Fruit fly (Drosophila melanogaster) whole organism, embryonic: ENCODE data around the gene CG7029.
A peak's percentile ranks its signal among the peaks of the same experiment; 100 is the strongest.

Source experiments
- ATbp ChIP-seq: fragments of 200-800 bp; sonication (Bioruptor generic); optimal IDR thresholded peaks from 2 replicates; lab custom pipeline; 2017; ENCODE audit warnings: missing biosample characterization, mild to moderate bottlenecking, missing genetic modification characterization, missing genetic modification reagents
- Abd-B ChIP-seq: fragments of 200-800 bp; sonication (Bioruptor generic); optimal IDR thresholded peaks from 2 replicates; lab custom pipeline; 2018; ENCODE audit warnings: missing biosample characterization, mild to moderate bottlenecking, missing genetic modification characterization, moderate library complexity
- Ada2b ChIP-seq: fragments of 200-800 bp; sonication (Bioruptor generic); IDR thresholded peaks from 2 replicates; pipeline ENCODE4 v1.3.6; 2022; ENCODE audit warnings: missing biosample characterization, missing genetic modification characterization
- Adf1 ChIP-seq: fragments of 200-800 bp; sonication (Bioruptor generic); IDR thresholded peaks from 2 replicates; pipeline ENCODE4 v1.3.6; 2022; ENCODE audit warnings: missing biosample characterization, missing genetic modification characterization
- CG10431 ChIP-seq: fragments of 200-800 bp; sonication (Bioruptor generic); optimal IDR thresholded peaks from 3 replicates; lab custom pipeline; 2018; ENCODE audit warnings: missing biosample characterization, mild to moderate bottlenecking, missing genetic modification characterization
- CG11723 ChIP-seq: fragments of 200-800 bp; sonication (Bioruptor generic); optimal IDR thresholded peaks from 2 replicates; lab custom pipeline; 2017; ENCODE audit warnings: missing biosample characterization, mild to moderate bottlenecking, missing genetic modification characterization
- CG13296 ChIP-seq: fragments of 200-800 bp; sonication (Bioruptor generic); optimal IDR thresholded peaks from 3 replicates; lab custom pipeline; 2018; ENCODE audit warnings: missing biosample characterization, mild to moderate bottlenecking, missing genetic modification characterization
- CG13624 ChIP-seq: fragments of 200-800 bp; sonication (Bioruptor generic); optimal IDR thresholded peaks from 2 replicates; lab custom pipeline; 2016; ENCODE audit warnings: missing biosample characterization, missing genetic modification characterization
- CG14050 ChIP-seq: fragments of 200-800 bp; sonication (Bioruptor generic); IDR thresholded peaks from 3 replicates; pipeline ENCODE4 v1.3.6; 2022; ENCODE audit warnings: missing biosample characterization, missing genetic modification characterization
- CG17385 ChIP-seq: fragments of 200-800 bp; sonication (Bioruptor generic); optimal IDR thresholded peaks from 3 replicates; lab custom pipeline; 2018; ENCODE audit warnings: missing biosample characterization, mild to moderate bottlenecking, missing genetic modification characterization
- CG18011 ChIP-seq: fragments of 200-800 bp; sonication (Bioruptor generic); optimal IDR thresholded peaks from 2 replicates; lab custom pipeline; 2017; ENCODE audit warnings: missing biosample characterization, missing genetic modification characterization, mild to moderate bottlenecking, moderate library complexity, missing genotype
- CG31365 ChIP-seq: fragments of 200-800 bp; sonication (Bioruptor generic); optimal IDR thresholded peaks from 2 replicates; lab custom pipeline; 2018; ENCODE audit warnings: missing biosample characterization, mild to moderate bottlenecking, missing genetic modification characterization
- CG34422 ChIP-seq: fragments of 200-800 bp; sonication (Bioruptor generic); IDR thresholded peaks from 3 replicates; pipeline ENCODE4 v1.3.6; 2022; ENCODE audit warnings: missing biosample characterization, missing genetic modification characterization
- CG3995 ChIP-seq: fragments of 200-800 bp; sonication (Bioruptor generic); optimal IDR thresholded peaks from 3 replicates; lab custom pipeline; 2016; ENCODE audit warnings: missing biosample characterization, missing genetic modification characterization
- CG4404 ChIP-seq: fragments of 200-800 bp; sonication (Bioruptor generic); IDR thresholded peaks from 2 replicates; pipeline ENCODE4 v1.3.6; 2022; ENCODE audit warnings: missing biosample characterization, missing genetic modification characterization
- CG5180 ChIP-seq: fragments of 200-800 bp; sonication (Bioruptor generic); optimal IDR thresholded peaks from 3 replicates; lab custom pipeline; 2017; ENCODE audit warnings: missing biosample characterization, missing genetic modification characterization, mild to moderate bottlenecking, moderate library complexity, missing genetic modification reagents
- CG6765 ChIP-seq: fragments of 200-800 bp; sonication (Bioruptor generic); optimal IDR thresholded peaks from 3 replicates; lab custom pipeline; 2017; ENCODE audit warnings: missing biosample characterization, mild to moderate bottlenecking, missing genetic modification characterization
- CG6813 ChIP-seq: fragments of 200-800 bp; sonication (Bioruptor generic); optimal IDR thresholded peaks from 2 replicates; lab custom pipeline; 2017; ENCODE audit warnings: missing biosample characterization, missing genetic modification characterization, mild to moderate bottlenecking, moderate library complexity, missing genetic modification reagents
- CG7556 ChIP-seq: fragments of 200-800 bp; sonication (Bioruptor generic); optimal IDR thresholded peaks from 2 replicates; lab custom pipeline; 2017; ENCODE audit warnings: missing biosample characterization, mild to moderate bottlenecking, missing genetic modification characterization
- CG8359 ChIP-seq: fragments of 200-800 bp; sonication (Bioruptor generic); optimal IDR thresholded peaks from 2 replicates; lab custom pipeline; 2017; ENCODE audit warnings: missing biosample characterization, mild to moderate bottlenecking, missing genetic modification characterization, borderline replicate concordance
- CG8765 ChIP-seq: fragments of 200-800 bp; sonication (Bioruptor generic); IDR thresholded peaks from 2 replicates; pipeline ENCODE4 v1.3.6; 2022; ENCODE audit warnings: missing biosample characterization, missing genetic modification characterization
- CkIIα-i1 ChIP-seq: fragments of 200-800 bp; sonication (Bioruptor generic); IDR thresholded peaks from 2 replicates; pipeline ENCODE4 v1.3.6; 2022; ENCODE audit warnings: missing biosample characterization, missing genetic modification characterization
- D19B ChIP-seq: fragments of 200-800 bp; sonication (Bioruptor generic); optimal IDR thresholded peaks from 2 replicates; lab custom pipeline; 2017; ENCODE audit warnings: missing biosample characterization, mild to moderate bottlenecking, missing genetic modification characterization
- HLH3B ChIP-seq: fragments of 200-800 bp; sonication (Bioruptor generic); IDR thresholded peaks from 2 replicates; pipeline ENCODE4 v1.3.6; 2022; ENCODE audit warnings: missing biosample characterization, missing genetic modification characterization
- Kr ChIP-seq: fragments of 200-800 bp; sonication (Bioruptor generic); optimal IDR thresholded peaks from 2 replicates; lab custom pipeline; 2017; ENCODE audit warnings: missing biosample characterization, mild to moderate bottlenecking, missing genetic modification characterization
- MTF-1 ChIP-seq: fragments of 200-800 bp; sonication (Bioruptor generic); optimal IDR thresholded peaks from 2 replicates; lab custom pipeline; 2018; ENCODE audit warnings: missing biosample characterization, mild to moderate bottlenecking, missing genetic modification characterization, borderline replicate concordance
- Max ChIP-seq: fragments of 200-800 bp; sonication (Bioruptor generic); optimal IDR thresholded peaks from 2 replicates; lab custom pipeline; 2016; ENCODE audit warnings: missing biosample characterization, mild to moderate bottlenecking, missing genetic modification characterization
- Nf-YB ChIP-seq: fragments of 200-800 bp; sonication (Bioruptor generic); optimal IDR thresholded peaks from 3 replicates; lab custom pipeline; 2019; ENCODE audit warnings: missing biosample characterization, mild to moderate bottlenecking, missing genetic modification characterization, moderate library complexity
- Scr ChIP-seq: fragments of 200-800 bp; sonication (Bioruptor generic); IDR thresholded peaks from 2 replicates; pipeline ENCODE4 v1.3.6; 2022; ENCODE audit warnings: missing biosample characterization, missing genetic modification characterization; ENCODE audit not compliant: partially characterized antibody
- Side ChIP-seq: fragments of 200-800 bp; sonication (Bioruptor generic); optimal IDR thresholded peaks from 2 replicates; lab custom pipeline; 2016; ENCODE audit warnings: missing biosample characterization, missing genetic modification characterization
- Trl ChIP-seq, 3 experiments: fragments of >200 bp in 2 of 3; fragments of 200-800 bp in 1 of 3; sonication (Bioruptor generic) in 1 of 3; optimal IDR thresholded peaks; 2 replicates in 1 of 3; 3 replicates in 2 of 3; lab custom pipeline; 2016 to 2017; ENCODE audit warnings: missing biosample characterization in 1 of 3, missing genetic modification characterization in 1 of 3
- Xrp1 ChIP-seq: fragments of 200-800 bp; sonication (Bioruptor generic); IDR thresholded peaks from 2 replicates; pipeline ENCODE4 v1.3.6; 2022; ENCODE audit warnings: missing biosample characterization, missing genetic modification characterization
- chinmo ChIP-seq: fragments of 200-800 bp; sonication (Bioruptor generic); IDR thresholded peaks from 4 replicates; pipeline ENCODE4 v1.3.6; 2022; ENCODE audit warnings: missing biosample characterization, missing genetic modification characterization; ENCODE audit not compliant: partially characterized antibody
- dan ChIP-seq: fragments of 200-800 bp; sonication (Bioruptor generic); IDR thresholded peaks from 2 replicates; pipeline ENCODE4 v1.3.6; 2022; ENCODE audit warnings: missing biosample characterization, missing genetic modification characterization
- dimm ChIP-seq: fragments of 200-800 bp; sonication (Bioruptor generic); IDR thresholded peaks from 2 replicates; pipeline ENCODE4 v1.3.6; 2022; ENCODE audit warnings: missing biosample characterization, missing genetic modification characterization
- dmrt99B ChIP-seq: fragments of 200-800 bp; sonication (Bioruptor generic); optimal IDR thresholded peaks from 2 replicates; lab custom pipeline; 2018; ENCODE audit warnings: missing biosample characterization, mild to moderate bottlenecking, missing genetic modification characterization, moderate library complexity
- dpn ChIP-seq, 2 experiments: fragments of 200-800 bp; sonication (Bioruptor generic); optimal IDR thresholded peaks; 3 replicates each; lab custom pipeline; 2016; ENCODE audit warnings: missing biosample characterization in 2 of 2, missing genetic modification characterization in 2 of 2
- ham ChIP-seq: fragments of 200-800 bp; sonication (Bioruptor generic); IDR thresholded peaks from 2 replicates; pipeline ENCODE4 v1.3.6; 2022; ENCODE audit warnings: missing biosample characterization, missing genetic modification characterization
- hbn ChIP-seq: fragments of 200-800 bp; sonication (Bioruptor generic); IDR thresholded peaks from 2 replicates; pipeline ENCODE4 v1.3.6; 2022; ENCODE audit warnings: missing biosample characterization, missing genetic modification characterization; ENCODE audit not compliant: partially characterized antibody
- luna ChIP-seq: fragments of 200-800 bp; sonication (Bioruptor generic); optimal IDR thresholded peaks from 2 replicates; lab custom pipeline; 2016; ENCODE audit warnings: missing biosample characterization, missing genetic modification characterization
- mld ChIP-seq: fragments of 200-800 bp; sonication (Bioruptor generic); IDR thresholded peaks from 3 replicates; pipeline ENCODE4 v1.3.6; 2022; ENCODE audit warnings: missing biosample characterization, missing genetic modification characterization; ENCODE audit not compliant: partially characterized antibody
- nau ChIP-seq: fragments of 200-800 bp; sonication (Bioruptor generic); optimal IDR thresholded peaks from 3 replicates; lab custom pipeline; 2017; ENCODE audit warnings: missing biosample characterization, mild to moderate bottlenecking, missing genetic modification characterization, missing genetic modification reagents
- pnt ChIP-seq: fragments of 200-800 bp; sonication (Bioruptor generic); optimal IDR thresholded peaks from 3 replicates; lab custom pipeline; 2016; ENCODE audit warnings: missing biosample characterization, missing genetic modification characterization
- row ChIP-seq: fragments of 200-800 bp; sonication (Bioruptor generic); IDR thresholded peaks from 3 replicates; pipeline ENCODE4 v1.3.6; 2022; ENCODE audit warnings: missing biosample characterization, missing genetic modification characterization
- so ChIP-seq: fragments of 200-800 bp; sonication (Bioruptor generic); IDR thresholded peaks from 3 replicates; pipeline ENCODE4 v1.3.6; 2022; ENCODE audit warnings: missing biosample characterization, missing genetic modification characterization
- sob ChIP-seq: fragments of 200-800 bp; sonication (Bioruptor generic); IDR thresholded peaks from 2 replicates; pipeline ENCODE4 v1.3.6; 2022; ENCODE audit warnings: missing biosample characterization, missing genetic modification characterization
- tap ChIP-seq: fragments of 200-800 bp; optimal IDR thresholded peaks from 3 replicates; lab custom pipeline; 2019; ENCODE audit warnings: missing biosample characterization, mild to moderate bottlenecking, missing genetic modification characterization, moderate library complexity
- wor ChIP-seq: fragments of 200-800 bp; sonication (Bioruptor generic); IDR thresholded peaks from 2 replicates; pipeline ENCODE4 v1.3.6; 2022; ENCODE audit warnings: missing biosample characterization, missing genetic modification characterization
- zen2 ChIP-seq: fragments of 200-800 bp; sonication (Bioruptor generic); IDR thresholded peaks from 3 replicates; pipeline ENCODE4 v1.3.6; 2022; ENCODE audit warnings: missing biosample characterization, missing genetic modification characterization; ENCODE audit not compliant: partially characterized antibody

Gene CG7029

DNA sequence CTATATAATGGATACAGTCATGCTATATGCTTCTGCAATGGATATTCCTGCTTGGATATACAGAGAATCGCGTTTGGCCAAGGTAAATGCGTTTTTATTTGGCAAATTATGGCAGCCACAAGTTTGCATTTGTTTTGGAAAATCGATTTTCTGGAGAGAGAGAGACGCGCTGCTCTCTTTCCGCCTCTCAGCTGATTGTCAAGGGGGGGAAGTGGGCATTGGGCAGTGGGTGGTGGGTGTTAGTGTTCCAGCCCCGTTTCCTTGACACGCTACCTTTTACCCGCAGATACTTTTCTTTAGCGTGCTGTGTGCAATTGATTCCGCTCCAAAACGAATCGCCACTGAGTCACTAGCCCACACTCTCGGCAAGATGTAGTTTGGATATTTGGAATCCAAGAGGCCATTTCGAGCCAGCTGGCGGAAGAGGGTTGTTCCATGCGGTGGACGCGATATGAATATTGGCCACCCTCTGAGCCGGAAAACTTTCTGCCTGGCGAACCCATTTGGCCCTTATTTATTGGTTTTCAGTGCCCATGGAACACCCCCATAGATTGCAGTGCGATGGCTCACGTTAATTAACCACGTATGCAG, 4.6 kb downstream of the CG7029 start (continued):
- no peak for TF ChIP-seq CG8765 (GFP tag; lab: Robert Waterston, UW)
- no peak for TF ChIP-seq Max
- no peak for TF ChIP-seq CG17385 (GFP tag; lab: Kevin White, UChicago)
- no peak for TF ChIP-seq Nf-YB (GFP tag; lab: Kevin White, UChicago)
- no peak for TF ChIP-seq Kr
- no peak for TF ChIP-seq Side (GFP tag; lab: Kevin White, UChicago)
- no peak for TF ChIP-seq hbn (GFP tag; lab: Robert Waterston, UW)
- TF ChIP-seq CG3995 (GFP tag; lab: Kevin White, UChicago) = no peak
- no peak for TF ChIP-seq dan (GFP tag; lab: Robert Waterston, UW)
- TF ChIP-seq row (GFP tag; lab: Robert Waterston, UW) = 0 out of 3 replicates have a peak, but pooled peaks have one; percentile 12
- no peak for TF ChIP-seq CG5180
- no peak for TF ChIP-seq D19B (GFP tag; lab: Kevin White, UChicago)
- no peak for TF ChIP-seq CG11723 (GFP tag; lab: Kevin White, UChicago)
- no peak for TF ChIP-seq luna (GFP tag; lab: Kevin White, UChicago)
- 0 out of 2 replicates have a peak, but pooled peaks have one; percentile 25 for TF ChIP-seq sob (GFP tag; lab: Robert Waterston, UW)
- TF ChIP-seq CG8359 = no peak
- TF ChIP-seq CG4404 (GFP tag; lab: Robert Waterston, UW) = no peak
- no peak for TF ChIP-seq HLH3B (GFP tag; lab: Robert Waterston, UW)
- TF ChIP-seq Adf1 (GFP tag; lab: Robert Waterston, UW) = no peak
- TF ChIP-seq Trl (optimal IDR thresholded peaks at IDR 0.05; lab: Kevin White, UChicago) = peak; percentile 60 to 67
- no peak for TF ChIP-seq Trl (GFP tag; optimal IDR thresholded peaks at IDR 0.05; lab: Kevin White, UChicago)

DNA sequence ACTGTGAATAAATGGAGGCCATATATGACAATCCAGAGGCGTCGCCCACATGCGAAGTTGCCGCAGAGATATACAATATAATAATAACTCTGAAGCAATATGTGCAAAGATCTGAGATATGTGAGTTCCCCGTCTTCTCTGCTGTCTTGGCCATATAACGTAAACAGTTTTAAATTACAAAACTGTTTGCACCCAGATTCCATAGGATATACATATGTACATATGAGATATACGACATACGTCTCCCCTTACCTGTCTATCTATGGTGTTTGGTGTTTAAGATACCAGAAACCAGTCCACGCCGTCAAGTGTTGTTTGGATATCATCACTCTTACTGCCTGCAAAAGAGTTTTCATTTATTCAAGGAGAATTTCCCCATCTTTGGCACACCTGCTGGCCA, 5.6 kb downstream of the CG7029 start:
- no peak for TF ChIP-seq zen2 (GFP tag; lab: Robert Waterston, UW)
- no peak for TF ChIP-seq Scr (GFP tag; lab: Robert Waterston, UW)
- TF ChIP-seq CG6813 (GFP tag; lab: Kevin White, UChicago) = peak; percentile 43
- TF ChIP-seq CG31365 (tag; lab: Kevin White, UChicago) = no peak
- TF ChIP-seq ham (GFP tag; lab: Robert Waterston, UW) = no peak
- no peak for TF ChIP-seq Ada2b (GFP tag; lab: Robert Waterston, UW)
- TF ChIP-seq tap = peak; percentile 9
- TF ChIP-seq chinmo (GFP tag; lab: Robert Waterston, UW) = 0 out of 4 replicates have a peak, but pooled peaks have one; percentile 49
- no peak for TF ChIP-seq CG34422 (GFP tag; lab: Robert Waterston, UW)
- TF ChIP-seq row (GFP tag; lab: Robert Waterston, UW) = no peak
- peak; percentile 63; the same call in 1 of the 3 replicates for TF ChIP-seq so (GFP tag; lab: Robert Waterston, UW)
- TF ChIP-seq Abd-B (GFP tag; lab: Kevin White, UChicago) = no peak
- no peak for TF ChIP-seq ATbp (GFP tag; lab: Kevin White, UChicago)
- TF ChIP-seq wor = no peak
- TF ChIP-seq CG10431 = no peak
- no peak for TF ChIP-seq nau
- TF ChIP-seq CG18011 (GFP tag; lab: Kevin White, UChicago) = no peak
- peak; percentile 25 for TF ChIP-seq CG13296 (GFP tag; lab: Kevin White, UChicago)
- no peak for TF ChIP-seq CG13624
- peak; percentile 18 for TF ChIP-seq dmrt99B (tag; lab: Kevin White, UChicago)
- no peak for TF ChIP-seq CG7556 (GFP tag; lab: Kevin White, UChicago)
- no peak for TF ChIP-seq CG14050
- TF ChIP-seq dimm (GFP tag; lab: Robert Waterston, UW) = no peak
- TF ChIP-seq CkIIα-i1 (GFP tag; lab: Robert Waterston, UW) = no peak
- TF ChIP-seq CG6765 = peak; percentile 28
- no peak for TF ChIP-seq pnt (GFP tag; lab: Kevin White, UChicago)
- no peak for TF ChIP-seq mld (GFP tag; lab: Robert Waterston, UW)
- TF ChIP-seq Xrp1 (GFP tag; lab: Robert Waterston, UW) = no peak
- no peak for TF ChIP-seq dpn (GFP tag; optimal IDR thresholded peaks at IDR 0.05; lab: Kevin White, UChicago)
- peak; percentile 4 for TF ChIP-seq MTF-1 (GFP tag; lab: Kevin White, UChicago)
